Worm (Caenorhabditis elegans) whole organism, L4/young adult: ENCODE measurements around the gene M28.4.

ENCODE experiments used
- W03F9.2 ChIP-seq: fragments of 150-350 bp; optimal IDR thresholded peaks from 2 replicates; lab custom pipeline; 2014; ENCODE audit warnings: missing biosample characterization, missing genetic modification characterization
- dao-5 ChIP-seq: sonication (generic microtip); optimal IDR thresholded peaks from 2 replicates; lab custom pipeline; 2016; ENCODE audit warnings: missing genotype, missing genetic modification characterization, moderate library complexity, missing compliant biosample characterization

ce11 chrII:10675302-10675701, 31.8 kb downstream of the M28.4 start, which contains the start of gene ptb-1:
- TF ChIP-seq W03F9.2 (tag; lab: Kevin White, UChicago) (no peak), dao-5 (tag; lab: Kevin White, UChicago) (no peak)
